Worm (Caenorhabditis elegans) whole organism, mixed stage, embryonic: ENCODE results near the gene bus-5.

Experiments
- elt-3 ChIP-seq: fragments of 150-350 bp; optimal IDR thresholded peaks from 2 replicates; lab custom pipeline; 2014; ENCODE audit warnings: missing biosample characterization, missing genetic modification characterization
- sptf-1 ChIP-seq: sonication (generic microtip); optimal IDR thresholded peaks from 2 replicates; lab custom pipeline; 2017; ENCODE audit warnings: mild to moderate bottlenecking, missing genetic modification characterization, moderate library complexity, missing compliant biosample characterization
- unc-39 ChIP-seq: fragments of 150-350 bp; optimal IDR thresholded peaks from 2 replicates; lab custom pipeline; 2014; ENCODE audit warnings: missing biosample characterization, missing genetic modification characterization
- ztf-11 ChIP-seq: fragments of 150-350 bp; optimal IDR thresholded peaks from 2 replicates; lab custom pipeline; 2014; ENCODE audit warnings: missing biosample characterization, missing genetic modification characterization

DNA sequence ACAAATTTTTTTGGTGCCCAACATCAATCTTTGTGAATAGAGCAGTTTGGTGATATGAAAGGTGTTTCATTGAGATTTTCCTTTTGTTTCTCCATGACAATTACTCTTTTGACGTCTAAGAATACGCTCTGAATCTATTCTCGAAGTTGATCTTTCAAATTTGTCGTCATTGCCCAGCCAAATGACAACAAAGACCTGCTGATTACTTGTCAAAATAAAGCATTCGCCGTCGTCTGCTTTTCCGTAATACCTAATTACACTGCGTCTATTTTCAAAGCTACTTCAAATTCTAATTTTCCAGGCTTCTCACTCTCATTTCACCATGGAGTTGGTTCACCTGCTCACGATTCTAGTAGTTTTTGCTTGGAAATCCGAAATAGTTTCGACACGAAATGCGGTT lies 7.6 kb downstream of the bus-5 start, which contains the start of gene F53B1.3:
- TF ChIP-seq sptf-1 (tag; lab: Kevin White, UChicago) (no peak), elt-3 (tag; lab: Kevin White, UChicago) (no peak), unc-39 (tag; lab: Kevin White, UChicago) (no peak), ztf-11 (tag; lab: Kevin White, UChicago) (no peak)
